Worm (Caenorhabditis elegans) whole organism, L4/young adult: ENCODE measurements around the gene F46H6.5.
A peak's percentile ranks its signal among the peaks of the same experiment; 100 is the strongest.

Experiments used
- W03F9.2 ChIP-seq: fragments of 150-350 bp; optimal IDR thresholded peaks from 2 replicates; lab custom pipeline; 2014; ENCODE audit warnings: missing biosample characterization, missing genetic modification characterization
- dao-5 ChIP-seq: sonication (generic microtip); optimal IDR thresholded peaks from 2 replicates; lab custom pipeline; 2016; ENCODE audit warnings: missing genotype, missing genetic modification characterization, moderate library complexity, missing compliant biosample characterization
- him-1 ChIP-seq: sonication (generic microtip); optimal IDR thresholded peaks from 2 replicates; lab custom pipeline; 2016; ENCODE audit warnings: missing genotype, missing genetic modification reagents, missing genetic modification characterization, missing compliant biosample characterization

F46H6.5 gene

ce11 chrX:4480800-4481199 is 11.2 kb downstream of the F46H6.5 start:
- TF ChIP-seq him-1 (tag; lab: Kevin White, UChicago) (no peak), W03F9.2 (no peak), dao-5 (tag; lab: Kevin White, UChicago) (no peak)

ce11 chrX:4479960-4480359 is 12.0 kb downstream of the F46H6.5 start:
- TF ChIP-seq dao-5 (tag; lab: Kevin White, UChicago) (no peak), him-1 (tag; lab: Kevin White, UChicago) (no peak), W03F9.2 (no peak)

- TF ChIP-seq him-1 (tag; lab: Kevin White, UChicago) (no peak), W03F9.2 (no peak), dao-5 (tag; lab: Kevin White, UChicago) (no peak)
Observed at ce11 chrX:4478503-4478902, 13.5 kb downstream of the F46H6.5 start.

ce11 chrX:4469297-4469816 is 22.7 kb downstream of the F46H6.5 start, which contains the start of gene asb-2:
Gene asb-2 (plus strand): TSS chrX:4469766.
- TF ChIP-seq W03F9.2 (peak; percentile 82), him-1 (tag; lab: Kevin White, UChicago) (peak; percentile 39), dao-5 (tag; lab: Kevin White, UChicago) (no peak)

- TF ChIP-seq dao-5 (tag; lab: Kevin White, UChicago) (no peak), W03F9.2 (no peak), him-1 (tag; lab: Kevin White, UChicago) (no peak)
Observed at ce11 chrX:4466218-4466617, 25.8 kb downstream of the F46H6.5 start, which contains the start of gene nmur-3. Gene nmur-3 (plus strand): TSS chrX:4466518.

ce11 chrX:4464367-4464766 is 27.6 kb downstream of the F46H6.5 start:
- TF ChIP-seq dao-5 (tag; lab: Kevin White, UChicago) (no peak), W03F9.2 (no peak)

- TF ChIP-seq W03F9.2 (peak; percentile 35), dao-5 (tag; lab: Kevin White, UChicago) (no peak)
Observed at ce11 chrX:4462390-4462789, 29.6 kb downstream of the F46H6.5 start, which contains the start of gene atg-16.1. Gene atg-16.1 (minus strand): TSS chrX:4462465.

- TF ChIP-seq him-1 (tag; lab: Kevin White, UChicago) (no peak), dao-5 (tag; lab: Kevin White, UChicago) (no peak), W03F9.2 (no peak)
Observed at ce11 chrX:4457853-4458322, 34.1 kb downstream of the F46H6.5 start, which contains the start of gene aps-2. Gene aps-2 (plus strand): TSS chrX:4458272.

ce11 chrX:4453820-4454219 is 38.2 kb downstream of the F46H6.5 start, which contains the start of gene F02E8.4:
Gene F02E8.4 (plus strand): TSS chrX:4454120.
- TF ChIP-seq him-1 (tag; lab: Kevin White, UChicago) = no peak
- TF ChIP-seq dao-5 (tag; lab: Kevin White, UChicago) = no peak
- no peak for TF ChIP-seq W03F9.2

ce11 chrX:4453101-4453500 is 38.9 kb downstream of the F46H6.5 start:
- TF ChIP-seq dao-5 (tag; lab: Kevin White, UChicago) = no peak
- TF ChIP-seq him-1 (tag; lab: Kevin White, UChicago) = no peak
- TF ChIP-seq W03F9.2 = no peak

- no peak for TF ChIP-seq dao-5 (tag; lab: Kevin White, UChicago)
- TF ChIP-seq W03F9.2 = no peak
- TF ChIP-seq him-1 (tag; lab: Kevin White, UChicago) = no peak
Observed at ce11 chrX:4451936-4452335, 40.1 kb downstream of the F46H6.5 start.

ce11 chrX:4448283-4448682 is 43.7 kb downstream of the F46H6.5 start, which contains the start of gene mltn-13:
Gene mltn-13 (minus strand): TSS chrX:4448383.
- TF ChIP-seq dao-5 (tag; lab: Kevin White, UChicago) = no peak
- no peak for TF ChIP-seq him-1 (tag; lab: Kevin White, UChicago)
- TF ChIP-seq W03F9.2 = no peak

ce11 chrX:4444843-4445242 is 47.2 kb downstream of the F46H6.5 start:
- TF ChIP-seq him-1 (tag; lab: Kevin White, UChicago) (no peak), dao-5 (tag; lab: Kevin White, UChicago) (peak; percentile 49)

- TF ChIP-seq him-1 (tag; lab: Kevin White, UChicago) (peak; percentile 34), dao-5 (tag; lab: Kevin White, UChicago) (peak; percentile 44), W03F9.2 (peak; percentile 16)
Observed at ce11 chrX:4444073-4444472, 47.9 kb downstream of the F46H6.5 start.
